Worm (Caenorhabditis elegans) whole organism, mixed stage, embryonic: Measurements from ENCODE around the gene lgc-54.

Source experiments
- M03D4.4 ChIP-seq: sonication (generic microtip); optimal IDR thresholded peaks from 2 replicates; lab custom pipeline; 2017; ENCODE audit warnings: mild to moderate bottlenecking, missing genetic modification characterization, missing compliant biosample characterization
- bed-3 ChIP-seq: fragments of 200-800 bp; sonication (Bioruptor generic); optimal IDR thresholded peaks from 3 replicates; lab custom pipeline; 2018; ENCODE audit warnings: mild to moderate bottlenecking, missing genetic modification characterization, moderate library complexity, missing compliant biosample characterization
- blmp-1 ChIP-seq: fragments of 150-350 bp; optimal IDR thresholded peaks from 2 replicates; lab custom pipeline; 2014; ENCODE audit warnings: missing biosample characterization, missing genetic modification characterization
- ceh-39 ChIP-seq: fragments of 150-350 bp; optimal IDR thresholded peaks from 2 replicates; lab custom pipeline; 2014; ENCODE audit warnings: missing biosample characterization, missing genetic modification characterization
- ceh-43 ChIP-seq: fragments of 200-800 bp; sonication (Bioruptor generic); optimal IDR thresholded peaks from 2 replicates; lab custom pipeline; 2018; ENCODE audit warnings: mild to moderate bottlenecking, missing genetic modification characterization, moderate library complexity, missing compliant biosample characterization
- ceh-83 ChIP-seq: fragments of 200-800 bp; sonication (Bioruptor generic); optimal IDR thresholded peaks from 2 replicates; lab custom pipeline; 2018; ENCODE audit warnings: mild to moderate bottlenecking, missing genetic modification characterization, missing compliant biosample characterization
- ces-1 ChIP-seq: fragments of 150-350 bp; optimal IDR thresholded peaks from 2 replicates; lab custom pipeline; 2014; ENCODE audit warnings: missing biosample characterization, missing genetic modification reagents, missing genetic modification characterization
- cnd-1 ChIP-seq: fragments of 200-800 bp; sonication (Bioruptor generic); optimal IDR thresholded peaks from 2 replicates; lab custom pipeline; 2018; ENCODE audit warnings: mild to moderate bottlenecking, missing genetic modification characterization, missing compliant biosample characterization
- drap-1 ChIP-seq: fragments of 200-800 bp; sonication (Bioruptor generic); optimal IDR thresholded peaks from 3 replicates; lab custom pipeline; 2018; ENCODE audit warnings: mild to moderate bottlenecking, missing genetic modification characterization, missing compliant biosample characterization
- elt-1 ChIP-seq: sonication (generic microtip); optimal IDR thresholded peaks from 2 replicates; lab custom pipeline; 2017; ENCODE audit warnings: missing genetic modification characterization, mild to moderate bottlenecking, missing compliant biosample characterization, antibody characterized with exemption, moderate library complexity, borderline replicate concordance; ENCODE audit not compliant: insufficient read depth
- elt-3 ChIP-seq: fragments of 150-350 bp; optimal IDR thresholded peaks from 2 replicates; lab custom pipeline; 2014; ENCODE audit warnings: missing biosample characterization, missing genetic modification characterization
- flh-1 ChIP-seq: fragments of 200-800 bp; sonication (Bioruptor generic); optimal IDR thresholded peaks from 2 replicates; lab custom pipeline; 2018; ENCODE audit warnings: mild to moderate bottlenecking, missing genetic modification characterization, moderate library complexity, missing compliant biosample characterization
- ham-2 ChIP-seq: fragments of 200-800 bp; sonication (Bioruptor generic); optimal IDR thresholded peaks from 2 replicates; lab custom pipeline; 2018; ENCODE audit warnings: mild to moderate bottlenecking, missing genetic modification characterization, missing compliant biosample characterization
- hlh-1 ChIP-seq: fragments of 150-350 bp; optimal IDR thresholded peaks from 2 replicates; lab custom pipeline; 2014; ENCODE audit warnings: missing biosample characterization, missing genetic modification reagents, missing genetic modification characterization
- lin-32 ChIP-seq: fragments of 200-800 bp; sonication (Bioruptor generic); optimal IDR thresholded peaks from 2 replicates; lab custom pipeline; 2018; ENCODE audit warnings: mild to moderate bottlenecking, missing genetic modification characterization, missing compliant biosample characterization
- lsy-2 ChIP-seq: fragments of 150-350 bp; optimal IDR thresholded peaks from 2 replicates; lab custom pipeline; 2014; ENCODE audit warnings: missing biosample characterization, missing genetic modification characterization
- mab-5 ChIP-seq: fragments of 150-350 bp; optimal IDR thresholded peaks from 2 replicates; lab custom pipeline; 2014; ENCODE audit warnings: missing biosample characterization, missing genetic modification characterization
- mep-1 ChIP-seq: fragments of 150-350 bp; optimal IDR thresholded peaks from 2 replicates; lab custom pipeline; 2017; ENCODE audit warnings: missing biosample characterization, missing genetic modification reagents, missing genetic modification characterization, inconsistent platforms
- mls-2 ChIP-seq: sonication (generic microtip); optimal IDR thresholded peaks from 2 replicates; lab custom pipeline; 2016; ENCODE audit warnings: mild to moderate bottlenecking, missing genetic modification characterization, moderate library complexity, missing compliant biosample characterization
- nhr-2 ChIP-seq: fragments of 150-350 bp; optimal IDR thresholded peaks from 2 replicates; lab custom pipeline; 2014; ENCODE audit warnings: missing biosample characterization, missing genetic modification characterization
- nhr-237 ChIP-seq: fragments of 150-350 bp; optimal IDR thresholded peaks from 2 replicates; lab custom pipeline; 2014; ENCODE audit warnings: missing biosample characterization, missing genetic modification characterization
- nhr-76 ChIP-seq: sonication (generic microtip); optimal IDR thresholded peaks from 2 replicates; lab custom pipeline; 2017; ENCODE audit warnings: missing biosample characterization, missing genetic modification characterization
- pha-4 ChIP-seq: fragments of 150-350 bp; optimal IDR thresholded peaks from 2 replicates; lab custom pipeline; 2018; ENCODE audit warnings: missing biosample characterization, missing genetic modification reagents, missing genetic modification characterization
- sem-2 ChIP-seq: fragments of 200-800 bp; sonication (Bioruptor generic); optimal IDR thresholded peaks from 2 replicates; lab custom pipeline; 2018; ENCODE audit warnings: mild to moderate bottlenecking, missing genetic modification characterization, missing compliant biosample characterization
- sptf-1 ChIP-seq: sonication (generic microtip); optimal IDR thresholded peaks from 2 replicates; lab custom pipeline; 2017; ENCODE audit warnings: mild to moderate bottlenecking, missing genetic modification characterization, moderate library complexity, missing compliant biosample characterization
- tbx-8 ChIP-seq: fragments of 200-800 bp; sonication (Bioruptor generic); optimal IDR thresholded peaks from 2 replicates; lab custom pipeline; 2018; ENCODE audit warnings: mild to moderate bottlenecking, missing genetic modification characterization, moderate library complexity, missing compliant biosample characterization
- unc-120 ChIP-seq: sonication (generic microtip); optimal IDR thresholded peaks from 2 replicates; lab custom pipeline; 2017; ENCODE audit warnings: missing genetic modification characterization, missing compliant biosample characterization; ENCODE audit not compliant: poor library complexity, severe bottlenecking
- unc-62 ChIP-seq: fragments of 150-350 bp; optimal IDR thresholded peaks from 2 replicates; lab custom pipeline; 2014; ENCODE audit warnings: missing biosample characterization, missing genetic modification reagents, missing genetic modification characterization
- ztf-11 ChIP-seq: fragments of 150-350 bp; optimal IDR thresholded peaks from 2 replicates; lab custom pipeline; 2014; ENCODE audit warnings: missing biosample characterization, missing genetic modification characterization

The lgc-54 gene

DNA sequence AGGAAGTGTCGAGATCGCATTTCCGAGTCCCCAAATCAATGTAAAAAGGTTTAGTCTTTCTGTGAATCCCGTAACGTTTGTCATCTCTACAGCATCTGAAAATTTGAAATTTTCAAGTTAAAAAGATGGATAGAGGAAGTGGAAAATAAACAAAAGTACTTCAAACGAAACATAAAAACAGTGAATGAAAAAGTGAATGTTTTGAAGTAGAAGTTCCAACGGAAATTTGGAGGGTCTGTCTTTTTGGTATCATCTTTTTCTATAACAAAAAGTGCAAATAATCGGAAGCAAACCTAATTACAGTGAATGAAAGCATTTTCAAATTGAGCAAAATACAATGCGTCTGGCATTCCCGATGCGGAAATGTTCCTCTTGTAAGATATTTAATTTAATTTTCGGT is at the start of gene lgc-54:
TSS of gene lgc-54 (minus strand) at position 101 of the 400 bp plus-strand sequence.
- no peak for TF ChIP-seq elt-1 (tag; lab: Kevin White, UChicago)
- no peak for TF ChIP-seq ces-1
- no peak for TF ChIP-seq blmp-1 (tag; lab: Kevin White, UChicago)
- TF ChIP-seq cnd-1 (tag; lab: Kevin White, UChicago) = no peak
- no peak for TF ChIP-seq sem-2 (GFP tag; lab: Kevin White, UChicago)
- no peak for TF ChIP-seq M03D4.4 (tag; lab: Kevin White, UChicago)
- TF ChIP-seq elt-3 (tag; lab: Kevin White, UChicago) = no peak
- no peak for TF ChIP-seq lin-32 (GFP tag; lab: Kevin White, UChicago)
- no peak for TF ChIP-seq unc-120 (tag; lab: Kevin White, UChicago)
- TF ChIP-seq nhr-2 (tag; lab: Kevin White, UChicago) = no peak
- TF ChIP-seq, all 35 proteins: peak for 0

DNA sequence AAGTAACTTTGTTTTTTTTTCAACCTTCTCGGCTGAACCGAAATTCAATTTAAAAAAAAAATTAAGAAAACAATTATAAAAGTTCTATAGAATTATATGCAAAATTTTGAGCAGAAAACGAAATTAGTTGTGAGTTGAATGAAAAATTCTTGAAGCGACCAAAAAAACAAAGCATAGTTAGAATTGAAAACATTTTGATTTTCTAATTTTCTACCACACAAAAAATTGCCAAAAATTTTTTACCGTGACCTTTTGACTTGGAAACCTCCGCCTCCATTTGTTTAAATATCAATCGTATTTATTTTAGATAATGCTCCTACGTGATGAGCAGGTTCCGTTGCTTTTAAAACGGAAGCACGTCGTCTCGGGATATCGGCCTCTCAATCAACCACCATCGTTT is 48.4 kb upstream of the lgc-54 start, which contains the start of gene K11C4.2:
TSS of gene K11C4.2 (plus strand) at position 301 of the 400 bp plus-strand sequence.
- TF ChIP-seq nhr-76 (tag; lab: Kevin White, UChicago) = no peak
- TF ChIP-seq ceh-39 (tag; lab: Kevin White, UChicago) = no peak
- TF ChIP-seq lsy-2 = no peak
- no peak for TF ChIP-seq flh-1 (GFP tag; lab: Kevin White, UChicago)
- no peak for TF ChIP-seq ces-1
- TF ChIP-seq lin-32 (GFP tag; lab: Kevin White, UChicago) = no peak

DNA sequence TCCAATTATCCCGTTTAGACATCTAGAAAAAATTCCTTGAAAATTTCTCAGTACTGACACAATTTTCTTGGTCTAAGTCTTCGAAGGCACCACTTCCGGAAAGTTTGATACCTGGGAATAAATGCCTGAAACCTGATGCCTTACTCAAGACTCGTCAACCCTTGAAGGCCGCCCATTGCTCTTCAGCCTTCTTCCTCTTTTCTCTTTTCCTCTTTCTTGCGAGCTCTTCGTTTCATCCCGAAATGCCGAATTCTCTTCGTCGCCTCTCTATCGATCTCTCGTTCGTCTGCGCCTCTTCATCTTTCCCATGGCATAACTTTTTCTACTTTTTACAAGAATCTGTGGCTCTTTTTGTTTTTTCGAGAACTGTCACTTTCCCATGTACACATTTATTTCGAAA is 47.3 kb upstream of the lgc-54 start:
- TF ChIP-seq elt-3 (tag; lab: Kevin White, UChicago) (no peak), unc-120 (tag; lab: Kevin White, UChicago) (peak; percentile 74), ces-1 (peak; percentile 23), bed-3 (GFP tag; lab: Kevin White, UChicago) (no peak)
- TF ChIP-seq, all 35 proteins: peak for 2

DNA sequence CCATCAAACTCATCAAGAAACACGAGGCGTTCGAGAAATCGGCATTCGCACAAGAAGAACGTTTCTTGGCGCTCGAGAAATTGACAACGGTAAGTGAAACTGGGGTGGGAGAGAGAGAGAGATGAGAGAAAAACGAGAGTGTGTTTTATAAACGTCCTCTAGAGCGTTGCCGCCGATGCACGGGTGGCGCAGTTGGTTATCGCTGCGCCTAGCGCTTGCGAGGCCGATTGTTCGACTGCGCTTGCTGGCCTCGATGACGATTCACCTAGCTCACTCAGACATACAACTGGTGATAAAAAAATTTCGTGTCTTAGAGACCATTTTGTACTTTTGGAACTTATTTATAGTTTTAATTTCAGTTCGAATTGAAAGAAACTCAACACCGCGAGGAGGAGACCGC is 42.4 kb upstream of the lgc-54 start:
- no peak for TF ChIP-seq nhr-2 (tag; lab: Kevin White, UChicago)
- peak; percentile 48 for TF ChIP-seq lsy-2
- peak; percentile 78 for TF ChIP-seq ceh-43 (GFP tag; lab: Kevin White, UChicago)
- TF ChIP-seq M03D4.4 (tag; lab: Kevin White, UChicago) = peak; percentile 86
- TF ChIP-seq nhr-237 (tag; lab: Kevin White, UChicago) = peak; percentile 37
- peak; percentile 58 for TF ChIP-seq flh-1 (GFP tag; lab: Kevin White, UChicago)
- TF ChIP-seq lin-32 (GFP tag; lab: Kevin White, UChicago) = peak; percentile 18
- TF ChIP-seq elt-1 (tag; lab: Kevin White, UChicago) = no peak
- no peak for TF ChIP-seq mep-1 (tag; lab: Kevin White, UChicago)
- TF ChIP-seq ham-2 (GFP tag; lab: Kevin White, UChicago) = peak; percentile 93
- peak; percentile 12 for TF ChIP-seq unc-62 (GFP tag; lab: Kevin White, UChicago)
- peak; percentile 90 for TF ChIP-seq drap-1
- TF ChIP-seq ztf-11 (tag; lab: Kevin White, UChicago) = peak; percentile 30
- peak; percentile 89 for TF ChIP-seq mls-2 (tag; lab: Kevin White, UChicago)
- no peak for TF ChIP-seq elt-3 (tag; lab: Kevin White, UChicago)
- TF ChIP-seq tbx-8 (GFP tag; lab: Kevin White, UChicago) = peak; percentile 31
- peak; percentile 68 for TF ChIP-seq unc-120 (tag; lab: Kevin White, UChicago)
- peak; percentile 94 for TF ChIP-seq sptf-1 (tag; lab: Kevin White, UChicago)
- TF ChIP-seq cnd-1 (tag; lab: Kevin White, UChicago) = peak; percentile 80
- TF ChIP-seq ceh-83 (GFP tag; lab: Kevin White, UChicago) = peak; percentile 95
- no peak for TF ChIP-seq mab-5 (tag; lab: Kevin White, UChicago)
- TF ChIP-seq pha-4 (tag; lab: Kevin White, UChicago) = peak; percentile 63
- TF ChIP-seq bed-3 (GFP tag; lab: Kevin White, UChicago) = peak; percentile 78
- peak; percentile 68 for TF ChIP-seq sem-2 (GFP tag; lab: Kevin White, UChicago)
- TF ChIP-seq, all 35 proteins: peak for 19

DNA sequence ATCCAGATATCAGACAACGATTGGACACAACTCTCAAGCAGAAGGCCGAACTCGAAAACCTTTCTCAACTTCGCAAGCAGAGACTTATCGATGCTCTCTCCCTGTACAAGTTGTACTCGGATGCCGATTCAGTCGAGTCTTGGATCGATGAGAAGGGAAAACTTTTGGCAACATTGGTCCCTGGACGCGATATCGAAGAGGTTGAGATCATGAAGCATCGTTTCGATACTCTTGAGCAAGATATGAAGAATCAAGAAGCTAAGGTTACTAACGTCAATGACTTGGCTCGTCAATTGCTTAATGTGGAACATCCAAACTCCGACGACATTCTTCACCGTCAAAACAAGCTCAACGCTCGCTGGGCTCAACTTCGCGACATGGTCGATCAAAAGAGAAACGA is 38.7 kb upstream of the lgc-54 start:
- TF ChIP-seq pha-4 (tag; lab: Kevin White, UChicago) (no peak), ztf-11 (tag; lab: Kevin White, UChicago) (no peak), hlh-1 (no peak)
- TF ChIP-seq, all 35 proteins: peak for 0
